Fruit fly (Drosophila melanogaster): ENCODE results near the gene CG31274.
A peak's percentile ranks its signal among the peaks of the same experiment; 100 is the strongest.

CG31274 gene

DNA sequence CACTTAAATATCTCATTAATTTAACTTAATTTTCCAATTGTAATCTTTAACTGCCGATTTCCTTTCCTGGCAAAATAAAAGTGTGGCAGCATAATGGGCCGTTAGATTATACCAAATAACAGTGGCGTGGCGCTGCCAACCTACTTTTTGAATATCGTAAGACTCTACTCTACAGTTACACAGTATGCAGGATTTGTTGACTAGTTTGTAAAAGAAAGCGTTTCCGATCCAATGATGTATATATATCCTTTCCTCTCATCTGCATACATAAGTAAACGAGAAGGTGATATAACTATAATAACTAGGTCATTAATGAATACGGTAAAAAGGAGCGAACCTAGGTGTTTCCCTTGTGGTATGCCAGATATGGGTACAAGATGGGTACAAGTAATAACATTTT lies 1.0 kb upstream of the CG31274 start, which contains the start of gene EMC2B (continued):
- TF ChIP-seq CG13775 (GFP tag; optimal IDR thresholded peaks at IDR 0.05) (peak; percentile 37), bsh (GFP tag; optimal IDR thresholded peaks at IDR 0.05) (peak in 1 of 2 experiments; percentile 8), CG4617 (GFP tag; optimal IDR thresholded peaks at IDR 0.05; ENCODE audit: borderline replicate concordance) (peak; percentile 77), row (GFP tag; IDR thresholded peaks at IDR 0.05) (no peak), eve (GFP tag; optimal IDR thresholded peaks at IDR 0.05) (no peak), az2 (GFP tag; optimal IDR thresholded peaks at IDR 0.05) (no peak), CG9727 (GFP tag; optimal IDR thresholded peaks at IDR 0.05) (peak; percentile 16), Ssrp (tag; optimal IDR thresholded peaks at IDR 0.05) (no peak), CG14860 (GFP tag; IDR thresholded peaks at IDR 0.05; ENCODE audit: partially characterized antibody) (no peak), pros (GFP tag; optimal IDR thresholded peaks at IDR 0.05) (no peak), repo (GFP tag; optimal IDR thresholded peaks at IDR 0.05) (no peak), lbe (GFP tag; optimal IDR thresholded peaks at IDR 0.05) (no peak), Med (GFP tag) (peak; percentile 83), Drgx (GFP tag; IDR thresholded peaks at IDR 0.05) (no peak), Antp (GFP tag; optimal IDR thresholded peaks at IDR 0.05) (peak; percentile 52), CG31388 (GFP tag; optimal IDR thresholded peaks at IDR 0.05) (no peak), CG8290 (GFP tag; optimal IDR thresholded peaks at IDR 0.05) (peak; percentile 27), CG8290 (tag; optimal IDR thresholded peaks at IDR 0.05) (peak in 1 of 2 experiments; percentile 67), CG12299 (tag; optimal IDR thresholded peaks at IDR 0.05) (no peak), mam (GFP tag; optimal IDR thresholded peaks at IDR 0.05) (peak; percentile 56), caup (GFP tag; optimal IDR thresholded peaks at IDR 0.05; ENCODE audit: severe bottlenecking) (no peak), ham (GFP tag; IDR thresholded peaks at IDR 0.05) (no peak), Dp (GFP tag; optimal IDR thresholded peaks at IDR 0.05) (peak; percentile 20), grau (tag; optimal IDR thresholded peaks at IDR 0.05) (peak; percentile 34), D19A (tag; optimal IDR thresholded peaks at IDR 0.05) (peak; percentile 81), danr (GFP tag; IDR thresholded peaks at IDR 0.05) (no peak), twi (tag; optimal IDR thresholded peaks at IDR 0.05) (no peak), CG2678 (tag; optimal IDR thresholded peaks at IDR 0.05) (peak; percentile 46), CG15073 (GFP tag; optimal IDR thresholded peaks at IDR 0.05) (no peak), schlank (tag; optimal IDR thresholded peaks at IDR 0.05) (no peak), stwl (tag; optimal IDR thresholded peaks at IDR 0.05) (peak; percentile 88), CG18764 (GFP tag; optimal IDR thresholded peaks at IDR 0.05) (peak; percentile 39), CkIIα-i1 (GFP tag; IDR thresholded peaks at IDR 0.05) (no peak), CG2199 (GFP tag; IDR thresholded peaks at IDR 0.05) (no peak), CG33213 (GFP tag; optimal IDR thresholded peaks at IDR 0.05) (peak; percentile 44), D (optimal IDR thresholded peaks at IDR 0.05) (no peak), D (GFP tag; optimal IDR thresholded peaks at IDR 0.05) (no peak), CG8944 (GFP tag; optimal IDR thresholded peaks at IDR 0.05) (peak; percentile 1), CG12391 (tag; optimal IDR thresholded peaks at IDR 0.05) (peak; percentile 44), CG32772 (GFP tag; IDR thresholded peaks at IDR 0.05) (no peak), CG17568 (GFP tag; optimal IDR thresholded peaks at IDR 0.05) (no peak), phol (tag; optimal IDR thresholded peaks at IDR 0.05) (peak; percentile 27), Oli (tag; optimal IDR thresholded peaks at IDR 0.05) (peak; percentile 34), Dek (tag; optimal IDR thresholded peaks at IDR 0.05) (peak; percentile 40), sug (tag; optimal IDR thresholded peaks at IDR 0.05) (peak; percentile 33), NC2β (GFP tag; optimal IDR thresholded peaks at IDR 0.05) (peak; percentile 17), ase (GFP tag; IDR thresholded peaks at IDR 0.05) (no peak), CG10431 (GFP tag; optimal IDR thresholded peaks at IDR 0.05) (no peak), maf-S (GFP tag; optimal IDR thresholded peaks at IDR 0.05) (peak; percentile 33), CG6689 (GFP tag; IDR thresholded peaks at IDR 0.05) (no peak), CG11504 (tag; optimal IDR thresholded peaks at IDR 0.05) (peak; percentile 45), MESR4 (GFP tag; optimal IDR thresholded peaks at IDR 0.05) (peak; percentile 53)
